Fruit fly (Drosophila melanogaster) whole organism, embryonic: ENCODE data around the gene CG42824.

ENCODE experiments used
- CG10274 ChIP-seq: fragments of 200-800 bp; sonication (Bioruptor generic); optimal IDR thresholded peaks from 3 replicates; lab custom pipeline; 2017; ENCODE audit warnings: missing biosample characterization, mild to moderate bottlenecking, missing genetic modification characterization
- CG11093 ChIP-seq: fragments of 200-800 bp; sonication (Bioruptor generic); IDR thresholded peaks from 3 replicates; pipeline ENCODE4 v1.3.6; 2022; ENCODE audit warnings: missing biosample characterization, missing genetic modification characterization
- CG11696 ChIP-seq: fragments of 200-800 bp; sonication (Bioruptor generic); IDR thresholded peaks from 2 replicates; pipeline ENCODE4 v1.3.6; 2022; ENCODE audit warnings: missing biosample characterization, missing genetic modification characterization
- CG12071 ChIP-seq: fragments of 200-800 bp; sonication (Bioruptor generic); optimal IDR thresholded peaks from 3 replicates; lab custom pipeline; 2018; ENCODE audit warnings: missing biosample characterization, mild to moderate bottlenecking, missing genetic modification characterization
- CG13287 ChIP-seq: fragments of 200-800 bp; sonication (Bioruptor generic); IDR thresholded peaks from 2 replicates; pipeline ENCODE4 v1.3.6; 2022; ENCODE audit warnings: missing biosample characterization, missing genetic modification characterization; ENCODE audit not compliant: partially characterized antibody
- CG15011 ChIP-seq: fragments of 200-800 bp; sonication (Bioruptor generic); optimal IDR thresholded peaks from 3 replicates; lab custom pipeline; 2018; ENCODE audit warnings: missing biosample characterization, mild to moderate bottlenecking, missing genetic modification characterization
- CG15514 ChIP-seq: fragments of 200-800 bp; sonication (Bioruptor generic); optimal IDR thresholded peaks from 3 replicates; lab custom pipeline; 2017; ENCODE audit warnings: missing biosample characterization, missing genetic modification characterization, mild to moderate bottlenecking, moderate library complexity, missing genetic modification reagents
- CG16813 ChIP-seq: fragments of 200-800 bp; sonication (Bioruptor generic); IDR thresholded peaks from 3 replicates; pipeline ENCODE4 v1.3.6; 2022; ENCODE audit warnings: missing biosample characterization, missing genetic modification characterization; ENCODE audit not compliant: partially characterized antibody
- CG17568 ChIP-seq: fragments of 200-800 bp; sonication (Bioruptor generic); optimal IDR thresholded peaks from 2 replicates; lab custom pipeline; 2018; ENCODE audit warnings: missing biosample characterization, mild to moderate bottlenecking, missing genetic modification characterization, moderate library complexity
- CG17612 ChIP-seq: fragments of 200-800 bp; sonication (Bioruptor generic); IDR thresholded peaks from 2 replicates; pipeline ENCODE4 v1.3.6; 2022; ENCODE audit warnings: missing biosample characterization, missing genetic modification characterization
- CG1792 ChIP-seq: fragments of 200-800 bp; sonication (Bioruptor generic); optimal IDR thresholded peaks from 2 replicates; lab custom pipeline; 2016; ENCODE audit warnings: missing biosample characterization, missing genetic modification characterization
- CG2199 ChIP-seq: fragments of 200-800 bp; sonication (Bioruptor generic); IDR thresholded peaks from 3 replicates; pipeline ENCODE4 v1.3.6; 2022; ENCODE audit warnings: missing biosample characterization, missing genetic modification characterization
- CG31224 ChIP-seq: fragments of 200-800 bp; sonication (Bioruptor generic); IDR thresholded peaks from 2 replicates; pipeline ENCODE4 v1.3.6; 2022; ENCODE audit warnings: missing biosample characterization, missing genetic modification characterization
- CG32532 ChIP-seq: fragments of 200-800 bp; sonication (Bioruptor generic); IDR thresholded peaks from 2 replicates; pipeline ENCODE4 v1.3.6; 2022; ENCODE audit warnings: missing biosample characterization, missing genetic modification characterization
- CG32767 ChIP-seq: fragments of 200-800 bp; sonication (Bioruptor generic); IDR thresholded peaks from 2 replicates; pipeline ENCODE4 v1.3.6; 2022; ENCODE audit warnings: missing biosample characterization, missing genetic modification characterization
- CG6254 ChIP-seq: fragments of 200-800 bp; sonication (Bioruptor generic); optimal IDR thresholded peaks from 3 replicates; lab custom pipeline; 2017; ENCODE audit warnings: mild to moderate bottlenecking, missing biosample characterization, missing genetic modification reagents, missing genetic modification characterization
- CG6272 ChIP-seq: fragments of 200-800 bp; sonication (Bioruptor generic); IDR thresholded peaks from 2 replicates; pipeline ENCODE4 v1.3.6; 2022; ENCODE audit warnings: missing biosample characterization, missing genetic modification characterization
- CG6689 ChIP-seq: fragments of 200-800 bp; sonication (Bioruptor generic); IDR thresholded peaks from 2 replicates; pipeline ENCODE4 v1.3.6; 2022; ENCODE audit warnings: missing biosample characterization, missing genetic modification characterization
- Camta ChIP-seq: fragments of 200-800 bp; sonication (Bioruptor generic); optimal IDR thresholded peaks from 2 replicates; lab custom pipeline; 2016; ENCODE audit warnings: missing biosample characterization, missing genetic modification characterization
- Deaf1 ChIP-seq: fragments of 200-800 bp; optimal IDR thresholded peaks from 3 replicates; lab custom pipeline; 2019; ENCODE audit warnings: missing biosample characterization, mild to moderate bottlenecking, missing genetic modification characterization, moderate library complexity
- Dek ChIP-seq: fragments of 200-800 bp; sonication (Bioruptor generic); optimal IDR thresholded peaks from 3 replicates; lab custom pipeline; 2019; ENCODE audit warnings: missing biosample characterization, mild to moderate bottlenecking, missing genetic modification characterization, moderate library complexity
- Dfd ChIP-seq, 2 experiments: fragments of >200 bp; optimal IDR thresholded peaks; 2 replicates each; lab custom pipeline; 2017; ENCODE audit warnings: missing biosample characterization in 2 of 2, missing genetic modification characterization in 2 of 2
- Drgx ChIP-seq: fragments of 200-800 bp; sonication (Bioruptor generic); IDR thresholded peaks from 2 replicates; pipeline ENCODE4 v1.3.6; 2022; ENCODE audit warnings: missing biosample characterization, missing genetic modification characterization
- E2f2 ChIP-seq: fragments of 200-800 bp; sonication (Bioruptor generic); IDR thresholded peaks from 2 replicates; pipeline ENCODE4 v1.3.6; 2022; ENCODE audit warnings: missing biosample characterization, missing genetic modification characterization
- Gug ChIP-seq: fragments of 200-800 bp; sonication (Bioruptor generic); IDR thresholded peaks from 4 replicates; pipeline ENCODE4 v1.3.6; 2022; ENCODE audit warnings: missing biosample characterization, missing genetic modification characterization
- HmgZ ChIP-seq: fragments of 200-800 bp; sonication (Bioruptor generic); optimal IDR thresholded peaks from 2 replicates; lab custom pipeline; 2018; ENCODE audit warnings: missing biosample characterization, mild to moderate bottlenecking, missing genetic modification characterization
- Hr51 ChIP-seq, 2 experiments: fragments of 200-800 bp; sonication (Bioruptor generic); optimal IDR thresholded peaks; 2 replicates in 1 of 2; 3 replicates in 1 of 2; lab custom pipeline; 2016 to 2018; ENCODE audit warnings: missing biosample characterization in 2 of 2, missing genetic modification characterization in 2 of 2, mild to moderate bottlenecking in 1 of 2, moderate library complexity in 1 of 2
- Jarid2 ChIP-seq: fragments of 200-800 bp; sonication (Bioruptor generic); optimal IDR thresholded peaks from 3 replicates; lab custom pipeline; 2017; ENCODE audit warnings: mild to moderate bottlenecking, missing biosample characterization, missing genetic modification reagents, missing genetic modification characterization
- Myb ChIP-seq: fragments of 200-800 bp; sonication (Bioruptor generic); optimal IDR thresholded peaks from 2 replicates; lab custom pipeline; 2016; ENCODE audit warnings: missing biosample characterization, missing genetic modification characterization
- Neu2 ChIP-seq: fragments of 200-800 bp; sonication (Bioruptor generic); optimal IDR thresholded peaks from 3 replicates; lab custom pipeline; 2016; ENCODE audit warnings: missing biosample characterization, missing genetic modification characterization, borderline replicate concordance
- Nf-YB ChIP-seq: fragments of 200-800 bp; sonication (Bioruptor generic); optimal IDR thresholded peaks from 3 replicates; lab custom pipeline; 2019; ENCODE audit warnings: missing biosample characterization, mild to moderate bottlenecking, missing genetic modification characterization, moderate library complexity
- Six4 ChIP-seq: fragments of 200-800 bp; sonication (Bioruptor generic); optimal IDR thresholded peaks from 2 replicates; lab custom pipeline; 2016; ENCODE audit warnings: missing biosample characterization, missing genetic modification characterization
- ab ChIP-seq: fragments of 200-800 bp; sonication (Bioruptor generic); optimal IDR thresholded peaks from 2 replicates; lab custom pipeline; 2016; ENCODE audit warnings: missing biosample characterization, missing genetic modification characterization
- abd-A ChIP-seq: fragments of 200-800 bp; sonication (Bioruptor generic); optimal IDR thresholded peaks from 3 replicates; lab custom pipeline; 2019; ENCODE audit warnings: missing biosample characterization, mild to moderate bottlenecking, missing genetic modification characterization, moderate library complexity
- amos ChIP-seq: fragments of 200-800 bp; sonication (Bioruptor generic); IDR thresholded peaks from 2 replicates; pipeline ENCODE4 v1.3.6; 2022; ENCODE audit warnings: missing biosample characterization, missing genetic modification characterization; ENCODE audit not compliant: partially characterized antibody
- ase ChIP-seq: fragments of 200-800 bp; sonication (Bioruptor generic); IDR thresholded peaks from 3 replicates; pipeline ENCODE4 v1.3.6; 2022; ENCODE audit warnings: missing biosample characterization, missing genetic modification characterization
- bowl ChIP-seq: fragments of 200-800 bp; sonication (Bioruptor generic); IDR thresholded peaks from 2 replicates; pipeline ENCODE4 v1.3.6; 2022; ENCODE audit warnings: missing biosample characterization, missing genetic modification characterization
- br ChIP-seq: fragments of >200 bp; optimal IDR thresholded peaks from 2 replicates; lab custom pipeline; 2017
- cad ChIP-seq: fragments of >200 bp; optimal IDR thresholded peaks from 2 replicates; lab custom pipeline; 2017; ENCODE audit warnings: missing biosample characterization, missing genetic modification characterization
- chm ChIP-seq: fragments of 200-800 bp; sonication (Bioruptor generic); IDR thresholded peaks from 2 replicates; pipeline ENCODE4 v1.3.6; 2022; ENCODE audit warnings: missing biosample characterization, missing genetic modification characterization
- da ChIP-seq: fragments of 200-800 bp; sonication (Bioruptor generic); optimal IDR thresholded peaks from 2 replicates; lab custom pipeline; 2016; ENCODE audit warnings: missing biosample characterization, missing genetic modification characterization
- fd3F ChIP-seq: fragments of 200-800 bp; sonication (Bioruptor generic); optimal IDR thresholded peaks from 2 replicates; lab custom pipeline; 2018; ENCODE audit warnings: missing biosample characterization, mild to moderate bottlenecking, missing genetic modification characterization, moderate library complexity
- gem ChIP-seq: fragments of 200-800 bp; sonication (Bioruptor generic); optimal IDR thresholded peaks from 2 replicates; lab custom pipeline; 2019; ENCODE audit warnings: missing biosample characterization, mild to moderate bottlenecking, missing genetic modification characterization, moderate library complexity
- kah ChIP-seq: fragments of 200-800 bp; sonication (Bioruptor generic); optimal IDR thresholded peaks from 2 replicates; lab custom pipeline; 2018; ENCODE audit warnings: missing biosample characterization, mild to moderate bottlenecking, missing genetic modification characterization
- ranshi ChIP-seq: fragments of 200-800 bp; sonication (Bioruptor generic); IDR thresholded peaks from 2 replicates; pipeline ENCODE4 v1.3.6; 2022; ENCODE audit warnings: missing biosample characterization, missing genetic modification characterization
- rib ChIP-seq: fragments of 200-800 bp; sonication (Bioruptor generic); IDR thresholded peaks from 2 replicates; pipeline ENCODE4 v1.3.6; 2022; ENCODE audit warnings: missing biosample characterization, missing genetic modification characterization
- so ChIP-seq: fragments of 200-800 bp; sonication (Bioruptor generic); IDR thresholded peaks from 3 replicates; pipeline ENCODE4 v1.3.6; 2022; ENCODE audit warnings: missing biosample characterization, missing genetic modification characterization
- tgo ChIP-seq: fragments of 200-800 bp; sonication (Bioruptor generic); IDR thresholded peaks from 3 replicates; pipeline ENCODE4 v1.3.6; 2022; ENCODE audit warnings: missing biosample characterization, missing genetic modification characterization
- ttk ChIP-seq: fragments of 200-800 bp; sonication (Bioruptor generic); IDR thresholded peaks from 2 replicates; pipeline ENCODE4 v2.1.2; 2022; ENCODE audit warnings: missing biosample characterization, missing genetic modification characterization
- zen2 ChIP-seq: fragments of 200-800 bp; sonication (Bioruptor generic); IDR thresholded peaks from 3 replicates; pipeline ENCODE4 v1.3.6; 2022; ENCODE audit warnings: missing biosample characterization, missing genetic modification characterization; ENCODE audit not compliant: partially characterized antibody

Gene CG42824

DNA sequence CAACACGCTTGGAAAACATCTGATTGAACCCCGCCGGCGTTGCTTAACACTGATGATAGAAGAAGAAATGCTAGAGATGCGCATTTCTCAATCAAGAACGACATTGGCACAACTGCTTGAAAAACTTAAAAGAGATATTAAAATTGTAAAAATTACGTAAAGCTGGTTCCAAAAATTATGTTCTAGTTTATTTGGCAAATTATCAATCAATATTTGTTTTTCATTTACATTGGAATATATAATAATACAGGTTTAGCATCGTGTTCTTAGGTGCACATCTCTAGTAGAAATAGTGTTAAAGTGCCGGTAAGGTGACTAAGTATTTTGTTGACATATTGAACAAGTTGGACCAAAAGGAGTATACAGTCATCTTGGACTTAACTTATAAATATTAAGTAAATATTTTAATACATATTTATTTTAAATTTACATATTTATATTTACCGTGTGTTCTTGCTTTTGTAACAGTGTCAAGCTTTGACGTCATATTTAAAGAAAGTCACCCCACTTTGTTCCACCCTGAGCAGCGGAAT, 14.9 kb downstream of the CG42824 start, which contains the start of the genes Brf and sds22 (continued):
- TF ChIP-seq E2f2 (GFP tag; lab: Robert Waterston, UW) = peak; percentile 73
- no peak for TF ChIP-seq br (lab: Kevin White, UChicago)
- peak; percentile 97 for TF ChIP-seq HmgZ (tag; lab: Kevin White, UChicago)
- peak; percentile 83 for TF ChIP-seq Drgx (GFP tag; lab: Robert Waterston, UW)
- TF ChIP-seq Six4 = peak; percentile 94
- TF ChIP-seq CG32767 (GFP tag; lab: Robert Waterston, UW) = peak; percentile 92
- TF ChIP-seq so = peak; percentile 87
- TF ChIP-seq zen2 (GFP tag; lab: Robert Waterston, UW) = no peak; the same call in 2 of the 3 replicates
- TF ChIP-seq CG6689 (GFP tag; lab: Robert Waterston, UW) = peak; percentile 99
- peak; percentile 75 for TF ChIP-seq Deaf1 (tag; lab: Kevin White, UChicago)
- TF ChIP-seq CG6254 (GFP tag; lab: Kevin White, UChicago) = peak; percentile 78
- TF ChIP-seq CG16813 (GFP tag; lab: Robert Waterston, UW) = peak; percentile 87
- peak; percentile 70; the same call in 1 of the 3 replicates for TF ChIP-seq CG2199 (GFP tag; lab: Robert Waterston, UW)
- peak; percentile 95 for TF ChIP-seq CG32532
- peak; percentile 83 for TF ChIP-seq CG31224 (GFP tag; lab: Robert Waterston, UW)
- TF ChIP-seq tgo (GFP tag; lab: Robert Waterston, UW) = peak; percentile 95
- TF ChIP-seq Dfd (GFP tag; optimal IDR thresholded peaks at IDR 0.05; lab: Kevin White, UChicago) = peak in 1 of 2 experiments; percentile 91
- TF ChIP-seq ab (GFP tag; lab: Kevin White, UChicago) = peak; percentile 89
- TF ChIP-seq fd3F (GFP tag; lab: Kevin White, UChicago) = peak; percentile 95
- TF ChIP-seq CG6272 (GFP tag; lab: Robert Waterston, UW) = peak; percentile 96
- TF ChIP-seq rib = peak; percentile 93
- TF ChIP-seq Dek (tag; lab: Kevin White, UChicago) = peak; percentile 93
- TF ChIP-seq CG17568 = peak; percentile 86
- no peak for TF ChIP-seq cad (GFP tag; lab: Kevin White, UChicago)
- peak; percentile 92 for TF ChIP-seq Gug
- TF ChIP-seq CG15514 (GFP tag; lab: Kevin White, UChicago) = peak; percentile 87
- peak; percentile 83 for TF ChIP-seq CG15011 (GFP tag; lab: Kevin White, UChicago)
- TF ChIP-seq CG11093 (GFP tag; lab: Robert Waterston, UW) = peak; percentile 89
- TF ChIP-seq ranshi = peak; percentile 95
- peak; percentile 71; the same call in 1 of the 2 replicates for TF ChIP-seq CG11696
- TF ChIP-seq CG1792 = peak; percentile 93
- TF ChIP-seq Jarid2 (GFP tag; lab: Kevin White, UChicago) = peak; percentile 62
- peak; percentile 79 for TF ChIP-seq Nf-YB (GFP tag; lab: Kevin White, UChicago)
- TF ChIP-seq chm (GFP tag; lab: Robert Waterston, UW) = peak; percentile 73
- peak; percentile 87 for TF ChIP-seq da (GFP tag; lab: Kevin White, UChicago)
- peak; percentile 94 for TF ChIP-seq ttk (GFP tag; lab: Robert Waterston, UW)
- TF ChIP-seq Neu2 (GFP tag; lab: Kevin White, UChicago) = peak; percentile 90
- peak; percentile 83 for TF ChIP-seq CG13287 (GFP tag; lab: Robert Waterston, UW)
- TF ChIP-seq kah = peak; percentile 76
- TF ChIP-seq Camta (GFP tag; lab: Kevin White, UChicago) = peak; percentile 92
- TF ChIP-seq Hr51 (GFP tag; optimal IDR thresholded peaks at IDR 0.05; lab: Kevin White, UChicago) = peak; percentile 92 to 95
- peak; percentile 98 for TF ChIP-seq gem
- no peak for TF ChIP-seq abd-A (tag; lab: Kevin White, UChicago)
- TF ChIP-seq amos (GFP tag; lab: Robert Waterston, UW) = peak; percentile 65
- peak; percentile 72 for TF ChIP-seq CG12071 (GFP tag; lab: Kevin White, UChicago)
- peak; percentile 81 for TF ChIP-seq Myb (GFP tag; lab: Kevin White, UChicago)
- peak; percentile 81 for TF ChIP-seq CG10274
- TF ChIP-seq CG17612 (GFP tag; lab: Robert Waterston, UW) = peak; percentile 75; the same call in 1 of the 2 replicates
- TF ChIP-seq bowl = peak; percentile 42; the same call in 1 of the 2 replicates
- TF ChIP-seq ase = peak; percentile 92
